Fruit fly (Drosophila melanogaster) whole organism, embryonic: ENCODE data around the gene Pdfr.
A peak's percentile ranks its signal among the peaks of the same experiment; 100 is the strongest.

Source experiments
- B-H1 ChIP-seq: fragments of 200-800 bp; sonication (Bioruptor generic); IDR thresholded peaks from 3 replicates; pipeline ENCODE4 v1.3.6; 2022; ENCODE audit warnings: missing biosample characterization, missing genetic modification characterization
- C15 ChIP-seq: fragments of 200-800 bp; sonication (Bioruptor generic); IDR thresholded peaks from 3 replicates; pipeline ENCODE4 v1.3.6; 2022; ENCODE audit warnings: missing biosample characterization, missing genetic modification characterization
- CG10267 ChIP-seq: fragments of 200-800 bp; sonication (Bioruptor generic); optimal IDR thresholded peaks from 2 replicates; lab custom pipeline; 2018; ENCODE audit warnings: missing biosample characterization, mild to moderate bottlenecking, missing genetic modification characterization, moderate library complexity
- CG10321 ChIP-seq: fragments of 200-800 bp; sonication (Bioruptor generic); IDR thresholded peaks from 2 replicates; pipeline ENCODE4 v1.3.6; 2022; ENCODE audit warnings: missing biosample characterization, missing genetic modification characterization
- CG10959 ChIP-seq: fragments of 200-800 bp; sonication (Bioruptor generic); IDR thresholded peaks from 2 replicates; pipeline ENCODE4 v1.3.6; 2022; ENCODE audit warnings: missing biosample characterization, missing genetic modification characterization
- CG11695 ChIP-seq: fragments of 200-800 bp; sonication (Bioruptor generic); IDR thresholded peaks from 3 replicates; pipeline ENCODE4 v1.3.6; 2022; ENCODE audit warnings: missing biosample characterization, missing genetic modification characterization
- CG11723 ChIP-seq: fragments of 200-800 bp; sonication (Bioruptor generic); optimal IDR thresholded peaks from 2 replicates; lab custom pipeline; 2017; ENCODE audit warnings: missing biosample characterization, mild to moderate bottlenecking, missing genetic modification characterization
- CG12219 ChIP-seq: fragments of 200-800 bp; sonication (Bioruptor generic); optimal IDR thresholded peaks from 3 replicates; lab custom pipeline; 2018; ENCODE audit warnings: missing biosample characterization, mild to moderate bottlenecking, missing genetic modification characterization
- CG13123 ChIP-seq: fragments of 200-800 bp; sonication (Bioruptor generic); optimal IDR thresholded peaks from 2 replicates; lab custom pipeline; 2016; ENCODE audit warnings: missing biosample characterization, missing genetic modification characterization
- CG14667 ChIP-seq: fragments of 200-800 bp; sonication (Bioruptor generic); IDR thresholded peaks from 2 replicates; pipeline ENCODE4 v1.3.6; 2022; ENCODE audit warnings: missing biosample characterization, missing genetic modification characterization
- CG1603 ChIP-seq: fragments of 200-800 bp; sonication (Bioruptor generic); optimal IDR thresholded peaks from 2 replicates; lab custom pipeline; 2019; ENCODE audit warnings: missing biosample characterization, mild to moderate bottlenecking, missing genetic modification characterization, moderate library complexity
- CG1792 ChIP-seq: fragments of 200-800 bp; sonication (Bioruptor generic); optimal IDR thresholded peaks from 2 replicates; lab custom pipeline; 2016; ENCODE audit warnings: missing biosample characterization, missing genetic modification characterization
- CG2120 ChIP-seq: fragments of 200-800 bp; sonication (Bioruptor generic); optimal IDR thresholded peaks from 3 replicates; lab custom pipeline; 2016; ENCODE audit warnings: missing biosample characterization, missing genetic modification characterization
- CG2678 ChIP-seq: fragments of 200-800 bp; sonication (Bioruptor generic); optimal IDR thresholded peaks from 3 replicates; lab custom pipeline; 2019; ENCODE audit warnings: missing biosample characterization, mild to moderate bottlenecking, missing genetic modification characterization, moderate library complexity
- CG2712 ChIP-seq: fragments of 200-800 bp; optimal IDR thresholded peaks from 3 replicates; lab custom pipeline; 2019; ENCODE audit warnings: missing biosample characterization, mild to moderate bottlenecking, missing genetic modification characterization, moderate library complexity
- CG3281 ChIP-seq: fragments of 200-800 bp; sonication (Bioruptor generic); optimal IDR thresholded peaks from 3 replicates; lab custom pipeline; 2017; ENCODE audit warnings: missing biosample characterization, mild to moderate bottlenecking, missing genetic modification characterization
- CG4328 ChIP-seq: fragments of 200-800 bp; sonication (Bioruptor generic); optimal IDR thresholded peaks from 3 replicates; lab custom pipeline; 2017; ENCODE audit warnings: missing biosample characterization, missing genetic modification reagents, missing genetic modification characterization
- CG7271 ChIP-seq: fragments of 200-800 bp; sonication (Bioruptor generic); optimal IDR thresholded peaks from 2 replicates; lab custom pipeline; 2018; ENCODE audit warnings: missing biosample characterization, mild to moderate bottlenecking, missing genetic modification characterization, moderate library complexity
- CG7556 ChIP-seq: fragments of 200-800 bp; sonication (Bioruptor generic); optimal IDR thresholded peaks from 2 replicates; lab custom pipeline; 2017; ENCODE audit warnings: missing biosample characterization, mild to moderate bottlenecking, missing genetic modification characterization
- CG7987 ChIP-seq: fragments of 200-800 bp; sonication (Bioruptor generic); optimal IDR thresholded peaks from 2 replicates; lab custom pipeline; 2018; ENCODE audit warnings: missing biosample characterization, mild to moderate bottlenecking, missing genetic modification characterization, moderate library complexity
- CG8281 ChIP-seq: fragments of 200-800 bp; sonication (Bioruptor generic); optimal IDR thresholded peaks from 2 replicates; lab custom pipeline; 2018; ENCODE audit warnings: missing biosample characterization, mild to moderate bottlenecking, missing genetic modification characterization, moderate library complexity
- CG8388 ChIP-seq: fragments of 200-800 bp; sonication (Bioruptor generic); optimal IDR thresholded peaks from 2 replicates; lab custom pipeline; 2019; ENCODE audit warnings: missing biosample characterization, mild to moderate bottlenecking, missing genetic modification characterization, moderate library complexity
- Chrac-16 ChIP-seq: fragments of 200-800 bp; sonication (Bioruptor generic); optimal IDR thresholded peaks from 3 replicates; lab custom pipeline; 2016; ENCODE audit warnings: missing biosample characterization, missing genetic modification characterization
- Dll ChIP-seq: fragments of 200-800 bp; sonication (Bioruptor generic); IDR thresholded peaks from 4 replicates; pipeline ENCODE4 v1.3.6; 2022; ENCODE audit warnings: missing biosample characterization, missing genetic modification characterization; ENCODE audit not compliant: partially characterized antibody
- Doc2 ChIP-seq: fragments of 200-800 bp; sonication (Bioruptor generic); IDR thresholded peaks from 2 replicates; pipeline ENCODE4 v1.3.6; 2022; ENCODE audit warnings: missing biosample characterization, missing genetic modification characterization
- Myb ChIP-seq: fragments of 200-800 bp; sonication (Bioruptor generic); optimal IDR thresholded peaks from 2 replicates; lab custom pipeline; 2016; ENCODE audit warnings: missing biosample characterization, missing genetic modification characterization
- NC2α ChIP-seq: fragments of 200-800 bp; sonication (Bioruptor generic); optimal IDR thresholded peaks from 2 replicates; lab custom pipeline; 2016; ENCODE audit warnings: missing biosample characterization, missing genetic modification characterization
- Nf-YA ChIP-seq: fragments of 200-800 bp; sonication (Bioruptor generic); IDR thresholded peaks from 2 replicates; pipeline ENCODE4 v1.3.6; 2022; ENCODE audit warnings: missing biosample characterization, missing genetic modification characterization
- Optix ChIP-seq: fragments of 200-800 bp; sonication (Bioruptor generic); IDR thresholded peaks from 3 replicates; pipeline ENCODE4 v1.3.6; 2022; ENCODE audit warnings: missing biosample characterization, missing genetic modification characterization
- Side ChIP-seq: fragments of 200-800 bp; sonication (Bioruptor generic); optimal IDR thresholded peaks from 2 replicates; lab custom pipeline; 2016; ENCODE audit warnings: missing biosample characterization, missing genetic modification characterization
- Vsx1 ChIP-seq: fragments of 200-800 bp; sonication (Bioruptor generic); optimal IDR thresholded peaks from 2 replicates; lab custom pipeline; 2017; ENCODE audit warnings: missing biosample characterization, mild to moderate bottlenecking, missing genetic modification characterization, missing genetic modification reagents
- abd-A ChIP-seq: fragments of 200-800 bp; sonication (Bioruptor generic); optimal IDR thresholded peaks from 3 replicates; lab custom pipeline; 2019; ENCODE audit warnings: missing biosample characterization, mild to moderate bottlenecking, missing genetic modification characterization, moderate library complexity
- bab2 ChIP-seq: fragments of 200-800 bp; sonication (Bioruptor generic); optimal IDR thresholded peaks from 2 replicates; lab custom pipeline; 2016; ENCODE audit warnings: missing biosample characterization, missing genetic modification characterization
- crp ChIP-seq, 2 experiments: fragments of 200-800 bp; sonication (Bioruptor generic); optimal IDR thresholded peaks; 2 replicates in 1 of 2; 3 replicates in 1 of 2; lab custom pipeline; 2017; ENCODE audit warnings: missing biosample characterization in 2 of 2, missing genetic modification characterization in 2 of 2, mild to moderate bottlenecking in 1 of 2, moderate library complexity in 1 of 2
- cwo ChIP-seq: fragments of 200-800 bp; sonication (Bioruptor generic); optimal IDR thresholded peaks from 3 replicates; lab custom pipeline; 2017; ENCODE audit warnings: missing biosample characterization, missing genetic modification characterization, mild to moderate bottlenecking, moderate library complexity, missing genetic modification reagents
- dpn ChIP-seq, 2 experiments: fragments of 200-800 bp; sonication (Bioruptor generic); optimal IDR thresholded peaks; 3 replicates each; lab custom pipeline; 2016; ENCODE audit warnings: missing biosample characterization in 2 of 2, missing genetic modification characterization in 2 of 2
- gcm2 ChIP-seq: fragments of 200-800 bp; sonication (Bioruptor generic); optimal IDR thresholded peaks from 2 replicates; lab custom pipeline; 2016; ENCODE audit warnings: missing biosample characterization, missing genetic modification characterization
- gro ChIP-seq: fragments of 200-800 bp; sonication (Bioruptor generic); optimal IDR thresholded peaks from 2 replicates; lab custom pipeline; 2016; ENCODE audit warnings: missing biosample characterization, missing genetic modification characterization
- h ChIP-seq: fragments of >200 bp; optimal IDR thresholded peaks from 2 replicates; lab custom pipeline; 2017
- knrl ChIP-seq: fragments of 200-800 bp; sonication (Bioruptor generic); IDR thresholded peaks from 3 replicates; pipeline ENCODE4 v1.3.6; 2022; ENCODE audit warnings: missing biosample characterization, missing genetic modification characterization; ENCODE audit not compliant: partially characterized antibody
- nmo ChIP-seq: fragments of 200-800 bp; sonication (Bioruptor generic); optimal IDR thresholded peaks from 2 replicates; lab custom pipeline; 2018; ENCODE audit warnings: missing biosample characterization, mild to moderate bottlenecking, missing genetic modification characterization, moderate library complexity
- p53 ChIP-seq: fragments of 200-800 bp; sonication (Bioruptor generic); optimal IDR thresholded peaks from 2 replicates; lab custom pipeline; 2016; ENCODE audit warnings: missing biosample characterization, missing genetic modification characterization
- pho ChIP-seq: fragments of 200-800 bp; sonication (Bioruptor generic); optimal IDR thresholded peaks from 2 replicates; lab custom pipeline; 2016; ENCODE audit warnings: missing biosample characterization, missing genetic modification characterization
- schlank ChIP-seq: fragments of 200-800 bp; sonication (Bioruptor generic); optimal IDR thresholded peaks from 2 replicates; lab custom pipeline; 2018; ENCODE audit warnings: missing biosample characterization, mild to moderate bottlenecking, missing genetic modification characterization
- sd ChIP-seq: fragments of 200-800 bp; sonication (Bioruptor generic); optimal IDR thresholded peaks from 3 replicates; lab custom pipeline; 2018; ENCODE audit warnings: missing biosample characterization, mild to moderate bottlenecking, missing genetic modification characterization, moderate library complexity
- slbo ChIP-seq: fragments of 200-800 bp; sonication (Bioruptor generic); IDR thresholded peaks from 2 replicates; pipeline ENCODE4 v1.3.6; 2022; ENCODE audit warnings: missing biosample characterization, missing genetic modification characterization
- slp2 ChIP-seq: fragments of 200-800 bp; sonication (Bioruptor generic); optimal IDR thresholded peaks from 2 replicates; lab custom pipeline; 2016; ENCODE audit warnings: missing biosample characterization, missing genetic modification characterization
- sna ChIP-seq: fragments of 200-800 bp; sonication (Bioruptor generic); IDR thresholded peaks from 2 replicates; pipeline ENCODE4 v1.3.6; 2022; ENCODE audit warnings: missing biosample characterization, missing genetic modification characterization; ENCODE audit not compliant: partially characterized antibody
- sqz ChIP-seq: fragments of 200-800 bp; sonication (Bioruptor generic); optimal IDR thresholded peaks from 3 replicates; lab custom pipeline; 2018; ENCODE audit warnings: missing biosample characterization, mild to moderate bottlenecking, missing genetic modification characterization
- stwl ChIP-seq: fragments of 200-800 bp; sonication (Bioruptor generic); optimal IDR thresholded peaks from 3 replicates; lab custom pipeline; 2018; ENCODE audit warnings: missing biosample characterization, mild to moderate bottlenecking, missing genetic modification characterization, moderate library complexity
- tin ChIP-seq: fragments of 200-800 bp; sonication (Bioruptor generic); optimal IDR thresholded peaks from 3 replicates; lab custom pipeline; 2016; ENCODE audit warnings: missing biosample characterization, missing genetic modification characterization

Pdfr gene

dm6 chrX:2593753-2594096 lies 41.7 kb downstream of the Pdfr start (continued):
- TF ChIP-seq dpn (GFP tag; optimal IDR thresholded peaks at IDR 0.05; lab: Kevin White, UChicago) = peak; percentile 95
- peak; percentile 94 for TF ChIP-seq CG1603 (tag; lab: Kevin White, UChicago)
- TF ChIP-seq tin = peak; percentile 90
- TF ChIP-seq CG8281 = peak; percentile 62
- TF ChIP-seq sna (GFP tag; lab: Robert Waterston, UW) = no peak
- TF ChIP-seq slp2 (GFP tag; lab: Kevin White, UChicago) = peak; percentile 85
- peak; percentile 86 for TF ChIP-seq CG10959 (GFP tag; lab: Robert Waterston, UW)
- TF ChIP-seq Nf-YA = peak; percentile 87
- TF ChIP-seq CG4328 = peak; percentile 42
- TF ChIP-seq sqz (GFP tag; lab: Kevin White, UChicago) = peak; percentile 67
- peak; percentile 66 for TF ChIP-seq CG10321
- peak; percentile 91 for TF ChIP-seq B-H1 (GFP tag; lab: Robert Waterston, UW)
- peak; percentile 82 for TF ChIP-seq CG2712 (tag; lab: Kevin White, UChicago)
- peak; percentile 90 for TF ChIP-seq pho (GFP tag; lab: Kevin White, UChicago)
- TF ChIP-seq h (lab: Kevin White, UChicago) = no peak
- TF ChIP-seq Chrac-16 = peak; percentile 87
- TF ChIP-seq CG11695 (GFP tag; lab: Robert Waterston, UW) = peak; percentile 94
- peak; percentile 78 for TF ChIP-seq Myb (GFP tag; lab: Kevin White, UChicago)
- peak; percentile 92 for TF ChIP-seq schlank (tag; lab: Kevin White, UChicago)
- peak; percentile 60 for TF ChIP-seq CG10267 (tag; lab: Kevin White, UChicago)
- peak; percentile 69 for TF ChIP-seq gcm2 (GFP tag; lab: Kevin White, UChicago)
- peak; percentile 57 for TF ChIP-seq p53
- peak; percentile 93 for TF ChIP-seq Optix (GFP tag; lab: Robert Waterston, UW)
- TF ChIP-seq slbo (GFP tag; lab: Robert Waterston, UW) = peak; percentile 98
- TF ChIP-seq abd-A = no peak
- peak; percentile 80 for TF ChIP-seq CG13123 (GFP tag; lab: Kevin White, UChicago)
- no peak for TF ChIP-seq CG7271 (tag; lab: Kevin White, UChicago)
- TF ChIP-seq nmo (GFP tag; lab: Kevin White, UChicago) = peak; percentile 89
- TF ChIP-seq Vsx1 (GFP tag; lab: Kevin White, UChicago) = peak; percentile 65
- TF ChIP-seq CG1792 = peak; percentile 89
- TF ChIP-seq CG8388 (GFP tag; lab: Kevin White, UChicago) = no peak
- TF ChIP-seq CG2120 (GFP tag; lab: Kevin White, UChicago) = peak; percentile 97
- TF ChIP-seq sd (tag; lab: Kevin White, UChicago) = peak; percentile 73
- peak; percentile 92 for TF ChIP-seq gro (GFP tag; lab: Kevin White, UChicago)
- peak; percentile 55 for TF ChIP-seq CG7987
- TF ChIP-seq Doc2 (GFP tag; lab: Robert Waterston, UW) = peak; percentile 74
- peak; percentile 49 for TF ChIP-seq NC2α (GFP tag; lab: Kevin White, UChicago)
- TF ChIP-seq CG3281 = peak; percentile 92
- peak; percentile 94 for TF ChIP-seq CG2678 (tag; lab: Kevin White, UChicago)
- peak; percentile 83 for TF ChIP-seq CG7556
- no peak for TF ChIP-seq Dll (GFP tag; lab: Robert Waterston, UW)
- peak; percentile 78 for TF ChIP-seq CG11723 (GFP tag; lab: Kevin White, UChicago)
- no peak for TF ChIP-seq knrl (GFP tag; lab: Robert Waterston, UW)
- peak; percentile 93 for TF ChIP-seq Side (GFP tag; lab: Kevin White, UChicago)
- TF ChIP-seq CG14667 (GFP tag; lab: Robert Waterston, UW) = peak; percentile 93
- no peak for TF ChIP-seq stwl (tag; lab: Kevin White, UChicago)
- TF ChIP-seq cwo (GFP tag; lab: Kevin White, UChicago) = peak; percentile 94
- peak; percentile 92 for TF ChIP-seq CG12219 (GFP tag; lab: Kevin White, UChicago)
- TF ChIP-seq C15 (GFP tag; lab: Robert Waterston, UW) = peak; percentile 67; the same call in 1 of the 3 replicates
- peak in 1 of 2 experiments; percentile 39 for TF ChIP-seq crp (GFP tag; optimal IDR thresholded peaks at IDR 0.05; lab: Kevin White, UChicago)
- peak; percentile 90 for TF ChIP-seq bab2 (GFP tag; lab: Kevin White, UChicago)
